Fruit fly (Drosophila melanogaster) ovary, adult (tissue): ENCODE results near the gene CG11438.
A peak's percentile ranks its signal among the peaks of the same experiment; 100 is the strongest.

ENCODE experiments used
- CG17801 ChIP-seq: fragments of 200-800 bp; optimal IDR thresholded peaks from 2 replicates; lab custom pipeline; 2019; ENCODE audit warnings: missing biosample characterization, mild to moderate bottlenecking, missing genetic modification characterization, moderate library complexity; ENCODE audit not compliant: partially characterized antibody

CG11438 gene

dm6 chr3L:22470299-22470791 lies 4.9 kb downstream of the CG11438 start, which contains the start of gene CG11426:
Gene CG11426, plus strand, starts transcription at chr3L:22470556.
- TF ChIP-seq CG17801 = no peak

- TF ChIP-seq CG17801 = peak; percentile 18
These were observed 6.3 kb downstream of the CG11438 start for dm6 chr3L:22471586-22472291.

- TF ChIP-seq CG17801 = no peak
These were observed 8.8 kb downstream of the CG11438 start, which contains the start of gene CG11425 for dm6 chr3L:22474081-22474845. Gene CG11425, plus strand, starts transcription at chr3L:22474795.

- TF ChIP-seq CG17801 = no peak
These were observed 18.0 kb downstream of the CG11438 start for dm6 chr3L:22483452-22483851.

dm6 chr3L:22497594-22497993 lies 32.2 kb downstream of the CG11438 start:
- TF ChIP-seq CG17801 = no peak

dm6 chr3L:22501300-22501699 lies 35.9 kb downstream of the CG11438 start, which contains the start of gene CG43312:
Gene CG43312, plus strand, starts transcription at chr3L:22501600.
- TF ChIP-seq CG17801 = no peak

- no peak for TF ChIP-seq CG17801
These were observed 38.3 kb downstream of the CG11438 start, which contains the start of gene CG43331 for dm6 chr3L:22503730-22504129. Gene CG43331, minus strand, starts transcription at chr3L:22503830.

- no peak for TF ChIP-seq CG17801
These were observed 38.9 kb downstream of the CG11438 start, which contains the start of gene CG43330 for dm6 chr3L:22504323-22504722. Gene CG43330, minus strand, starts transcription at chr3L:22504423.

- TF ChIP-seq CG17801 = no peak
These were observed 39.7 kb downstream of the CG11438 start, which contains the start of gene CG43329 for dm6 chr3L:22505118-22505517. Gene CG43329, minus strand, starts transcription at chr3L:22505218.
